Fruit fly (Drosophila melanogaster): ENCODE measurements around the gene CG2004.

Gene CG2004

dm6 chrX:8676631-8677224 lies 38.0 kb downstream of the CG2004 start, which contains the start of gene Rubicon (continued):
- TF ChIP-seq CG9876 (GFP tag; optimal IDR thresholded peaks at IDR 0.05) = peak; percentile 50
- peak; percentile 81 for TF ChIP-seq ci (GFP tag; IDR thresholded peaks at IDR 0.05)
- TF ChIP-seq E2f2 (GFP tag; IDR thresholded peaks at IDR 0.05) = peak; percentile 53; the same call in 1 of the 2 replicates
- no peak for TF ChIP-seq CG3407 (GFP tag; optimal IDR thresholded peaks at IDR 0.05)
- TF ChIP-seq CG10321 (GFP tag; IDR thresholded peaks at IDR 0.05) = peak; percentile 68
- peak; percentile 15 for TF ChIP-seq gem (tag; optimal IDR thresholded peaks at IDR 0.05)
- TF ChIP-seq Hmr (GFP tag; optimal IDR thresholded peaks at IDR 0.05) = peak; percentile 82
- TF ChIP-seq ara (GFP tag; IDR thresholded peaks at IDR 0.05) = no peak
- no peak for TF ChIP-seq slou (GFP tag; optimal IDR thresholded peaks at IDR 0.05)
- no peak for TF ChIP-seq D19A (tag; optimal IDR thresholded peaks at IDR 0.05)
- peak; percentile 82 for TF ChIP-seq CG12659 (GFP tag; optimal IDR thresholded peaks at IDR 0.05)
- 0 out of 2 replicates have a peak, but pooled peaks have one; percentile 20 for TF ChIP-seq H2.0 (GFP tag; IDR thresholded peaks at IDR 0.05)
- TF ChIP-seq chinmo (GFP tag; IDR thresholded peaks at IDR 0.05; ENCODE audit: partially characterized antibody) = peak; percentile 85; the same call in 2 of the 4 replicates
- TF ChIP-seq CG4282 (GFP tag; optimal IDR thresholded peaks at IDR 0.05) = peak; percentile 39
- no peak for TF ChIP-seq Trl (optimal IDR thresholded peaks at IDR 0.05)
- TF ChIP-seq Trl (GFP tag; optimal IDR thresholded peaks at IDR 0.05) = peak; percentile 36
- no peak for TF ChIP-seq lov (optimal IDR thresholded peaks at IDR 0.05)
- TF ChIP-seq lov (GFP tag; IDR thresholded peaks at IDR 0.05) = no peak
- TF ChIP-seq gsb-n (tag; optimal IDR thresholded peaks at IDR 0.05) = peak; percentile 36
- TF ChIP-seq NK7.1 (GFP tag; optimal IDR thresholded peaks at IDR 0.05) = no peak
- TF ChIP-seq CG15011 (GFP tag; optimal IDR thresholded peaks at IDR 0.05) = no peak
- no peak for TF ChIP-seq CG4730 (GFP tag; IDR thresholded peaks at IDR 0.05)
- peak; percentile 64 for TF ChIP-seq gfzf (GFP tag; optimal IDR thresholded peaks at IDR 0.05)
- TF ChIP-seq CG10979 (tag; optimal IDR thresholded peaks at IDR 0.05) = peak; percentile 30
- TF ChIP-seq CG2889 (GFP tag; IDR thresholded peaks at IDR 0.05) = no peak
- TF ChIP-seq Scr (GFP tag; IDR thresholded peaks at IDR 0.05; ENCODE audit: partially characterized antibody) = peak; percentile 85
- no peak for TF ChIP-seq btn (GFP tag; optimal IDR thresholded peaks at IDR 0.05)
- no peak for TF ChIP-seq CG1529 (GFP tag; optimal IDR thresholded peaks at IDR 0.05)
- peak; percentile 45 for TF ChIP-seq CG6765 (GFP tag; optimal IDR thresholded peaks at IDR 0.05)
- TF ChIP-seq ken (GFP tag; IDR thresholded peaks at IDR 0.05) = peak; percentile 65; the same call in 2 of the 3 replicates
- TF ChIP-seq rib (GFP tag; IDR thresholded peaks at IDR 0.05) = no peak
- peak; percentile 31 for TF ChIP-seq ewg (GFP tag; optimal IDR thresholded peaks at IDR 0.05)
- no peak for TF ChIP-seq prd (optimal IDR thresholded peaks at IDR 0.05)
- peak; percentile 46; the same call in 1 of the 3 replicates for TF ChIP-seq prd (GFP tag; IDR thresholded peaks at IDR 0.05)
- peak; percentile 55 for TF ChIP-seq ERR (GFP tag; optimal IDR thresholded peaks at IDR 0.05)
- peak; percentile 42 for TF ChIP-seq CG17186 (GFP tag; optimal IDR thresholded peaks at IDR 0.05)
- peak; percentile 26 for TF ChIP-seq lilli (GFP tag; optimal IDR thresholded peaks at IDR 0.05)
- TF ChIP-seq cad (GFP tag; optimal IDR thresholded peaks at IDR 0.05) = no peak
- TF ChIP-seq grau (tag; optimal IDR thresholded peaks at IDR 0.05) = peak; percentile 42
- peak; percentile 51 for TF ChIP-seq cg (GFP tag; optimal IDR thresholded peaks at IDR 0.05)
- no peak for TF ChIP-seq tll (GFP tag; optimal IDR thresholded peaks at IDR 0.05)
- peak; percentile 5 for TF ChIP-seq CG6683 (GFP tag; optimal IDR thresholded peaks at IDR 0.05)

Measured in whole organism, embryonic.